Fruit fly (Drosophila melanogaster) Kc167 (cell line): ENCODE data around the gene Grip163.

Source experiments
- Myc ChIP-seq: fragments of >200 bp; optimal IDR thresholded peaks from 2 replicates; lab custom pipeline; 2017; ENCODE audit warnings: missing external identifiers
- Sin3A ChIP-seq: fragments of >200 bp; optimal IDR thresholded peaks from 2 replicates; lab custom pipeline; 2018; ENCODE audit warnings: missing external identifiers
- h ChIP-seq: fragments of >200 bp; optimal IDR thresholded peaks from 3 replicates; lab custom pipeline; 2018; ENCODE audit warnings: missing external identifiers
- insv ChIP-seq: fragments of >200 bp; optimal IDR thresholded peaks from 3 replicates; lab custom pipeline; 2018; ENCODE audit warnings: missing external identifiers
- psq ChIP-seq: fragments of >200 bp; optimal IDR thresholded peaks from 2 replicates; lab custom pipeline; 2017; ENCODE audit warnings: missing external identifiers
- ttk ChIP-seq: sonication (Bioruptor generic); optimal IDR thresholded peaks from 2 replicates; lab custom pipeline; 2017; ENCODE audit warnings: missing external identifiers

Gene Grip163

dm6 chr3L:11984606-11985005 is 13.3 kb downstream of the Grip163 start, which contains the start of gene CG6938:
CG6938 (plus strand) TSS chr3L:11984906.
- TF ChIP-seq psq (lab: Kevin White, UChicago) (no peak), insv (no peak), h (no peak), ttk (lab: Kevin White, UChicago) (no peak)

dm6 chr3L:11975811-11976210 is 22.1 kb downstream of the Grip163 start, which contains the start of gene CG43896:
CG43896 (plus strand) TSS chr3L:11976111.
- TF ChIP-seq ttk (lab: Kevin White, UChicago) (no peak), Myc (lab: Kevin White, UChicago) (no peak), Sin3A (lab: Kevin White, UChicago) (no peak), insv (no peak), h (no peak), psq (lab: Kevin White, UChicago) (no peak)

- no peak for TF ChIP-seq ttk (lab: Kevin White, UChicago)
- TF ChIP-seq Myc (lab: Kevin White, UChicago), result no peak
- no peak for TF ChIP-seq Sin3A (lab: Kevin White, UChicago)
- no peak for TF ChIP-seq h
- TF ChIP-seq insv, result no peak
- no peak for TF ChIP-seq psq (lab: Kevin White, UChicago)
These were observed 23.3 kb downstream of the Grip163 start, which contains the start of gene CG14125 for dm6 chr3L:11974605-11975004. CG14125 (plus strand) TSS chr3L:11974905.

- no peak for TF ChIP-seq Myc (lab: Kevin White, UChicago)
- TF ChIP-seq psq (lab: Kevin White, UChicago), result no peak
- TF ChIP-seq h, result no peak
- TF ChIP-seq ttk (lab: Kevin White, UChicago), result no peak
- TF ChIP-seq Sin3A (lab: Kevin White, UChicago), result no peak
- no peak for TF ChIP-seq insv
These were observed 24.2 kb downstream of the Grip163 start, which contains the start of gene CG42397 for dm6 chr3L:11973690-11974089. CG42397 (minus strand) TSS chr3L:11973790.

- TF ChIP-seq Myc (lab: Kevin White, UChicago), result no peak
These were observed 25.1 kb downstream of the Grip163 start, which contains the start of gene Muc68E for dm6 chr3L:11972879-11973278. Muc68E (minus strand) TSS chr3L:11972979.

DNA sequence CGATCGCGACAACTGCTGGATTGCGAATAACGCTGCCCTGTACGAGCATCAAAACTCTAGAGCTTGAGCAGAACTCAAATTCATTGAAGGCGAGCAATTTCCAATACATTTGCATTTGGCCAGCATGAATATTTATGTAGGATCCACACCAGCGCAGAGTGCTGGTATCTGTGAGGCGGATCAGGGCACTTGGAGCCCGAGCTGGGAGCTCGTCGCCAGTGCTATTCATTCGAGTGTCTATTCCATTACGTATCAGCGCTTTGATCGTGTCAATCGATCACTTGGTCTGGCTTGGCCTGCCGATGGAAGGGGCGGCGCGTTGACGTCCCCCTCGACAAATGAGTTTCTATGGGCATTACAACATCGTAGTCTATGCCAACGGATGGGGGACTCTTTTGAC is 31.8 kb downstream of the Grip163 start, which contains the start of gene prc:
TSS of gene prc (minus strand) at position 28 of the 400 bp plus-strand sequence.
- no peak for TF ChIP-seq ttk (lab: Kevin White, UChicago)
- TF ChIP-seq h, result no peak
- TF ChIP-seq Myc (lab: Kevin White, UChicago), result no peak
- TF ChIP-seq insv, result no peak
- TF ChIP-seq Sin3A (lab: Kevin White, UChicago), result no peak
- no peak for TF ChIP-seq psq (lab: Kevin White, UChicago)

- TF ChIP-seq ttk (lab: Kevin White, UChicago), result no peak
- no peak for TF ChIP-seq Myc (lab: Kevin White, UChicago)
- TF ChIP-seq insv, result no peak
- no peak for TF ChIP-seq psq (lab: Kevin White, UChicago)
- no peak for TF ChIP-seq h
- TF ChIP-seq Sin3A (lab: Kevin White, UChicago), result no peak
These were observed 40.1 kb downstream of the Grip163 start, which contains the start of the genes CG11570 and CG43294 for dm6 chr3L:11957669-11958333. CG11570 (minus strand) TSS chr3L:11957769. CG43294 (plus strand) TSS chr3L:11958283.

dm6 chr3L:11953783-11954182 is 44.2 kb downstream of the Grip163 start, which contains the start of gene CG7248:
CG7248 (plus strand) TSS chr3L:11954083.
- TF ChIP-seq insv, result no peak
- TF ChIP-seq Myc (lab: Kevin White, UChicago), result no peak
- no peak for TF ChIP-seq h
- TF ChIP-seq Sin3A (lab: Kevin White, UChicago), result no peak
- TF ChIP-seq psq (lab: Kevin White, UChicago), result no peak

DNA sequence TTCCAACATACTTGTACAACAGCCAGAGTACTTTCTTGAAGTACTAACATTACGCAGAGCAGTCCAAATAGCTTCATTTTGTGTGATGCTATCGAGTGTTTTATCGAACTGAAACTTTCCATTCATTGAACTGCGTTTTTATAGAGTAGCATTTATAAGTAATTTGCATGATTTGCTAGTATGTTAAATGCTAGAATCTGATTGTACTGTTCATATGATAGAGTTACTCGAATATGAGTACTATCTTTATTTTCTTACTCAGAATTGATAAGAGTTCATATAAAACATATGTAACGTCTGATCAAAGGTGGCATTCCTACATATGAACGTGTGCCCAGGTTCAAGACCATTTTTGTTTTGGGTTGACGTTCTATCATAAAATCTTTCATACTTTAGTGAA is 44.7 kb downstream of the Grip163 start, which contains the start of gene obst-G:
TSS of gene obst-G (minus strand) at position 101 of the 400 bp plus-strand sequence.
- TF ChIP-seq h (no peak), insv (no peak), Myc (lab: Kevin White, UChicago) (no peak), psq (lab: Kevin White, UChicago) (no peak), ttk (lab: Kevin White, UChicago) (no peak), Sin3A (lab: Kevin White, UChicago) (no peak)

DNA sequence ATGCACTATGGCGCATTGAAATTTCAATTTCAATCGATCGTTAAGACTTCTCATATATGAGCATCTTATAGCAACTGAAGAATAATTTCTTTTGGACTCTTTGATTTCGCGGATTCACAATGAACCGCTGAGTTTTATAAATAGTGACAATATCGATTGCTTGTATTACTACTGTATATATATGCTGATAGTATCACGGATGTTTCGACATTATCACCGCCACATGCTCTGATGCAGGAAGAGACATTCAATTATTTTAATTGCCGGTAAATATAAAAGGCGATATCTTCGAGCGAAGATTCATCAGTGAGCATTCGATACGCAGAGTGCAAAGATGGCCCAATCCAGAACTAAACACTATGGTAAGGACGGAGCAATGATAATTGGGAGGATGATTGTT is 48.4 kb downstream of the Grip163 start, which contains the start of gene CG17826:
TSS of gene CG17826 (plus strand) at position 301 of the 400 bp plus-strand sequence.
- TF ChIP-seq Myc (lab: Kevin White, UChicago) (no peak), Sin3A (lab: Kevin White, UChicago) (no peak), psq (lab: Kevin White, UChicago) (no peak), h (no peak), insv (no peak), ttk (lab: Kevin White, UChicago) (no peak)

dm6 chr3L:11947357-11947756 is 50.6 kb downstream of the Grip163 start, which contains the start of gene CG7252:
CG7252 (plus strand) TSS chr3L:11947675.
- TF ChIP-seq Sin3A (lab: Kevin White, UChicago), result no peak
- TF ChIP-seq psq (lab: Kevin White, UChicago), result no peak
- no peak for TF ChIP-seq ttk (lab: Kevin White, UChicago)
- TF ChIP-seq insv, result no peak
- TF ChIP-seq h, result no peak
- no peak for TF ChIP-seq Myc (lab: Kevin White, UChicago)

dm6 chr3L:11944752-11945151 is 53.2 kb downstream of the Grip163 start, which contains the start of gene CG5883:
CG5883 (minus strand) TSS chr3L:11944852.
- TF ChIP-seq Myc (lab: Kevin White, UChicago) (no peak), ttk (lab: Kevin White, UChicago) (no peak), h (no peak), Sin3A (lab: Kevin White, UChicago) (no peak), psq (lab: Kevin White, UChicago) (no peak), insv (no peak)
